Fruit fly (Drosophila melanogaster) whole organism, embryonic: ENCODE measurements around the gene wfs1.
A peak's percentile ranks its signal among the peaks of the same experiment; 100 is the strongest.

ENCODE experiments used
- Abd-B ChIP-seq: fragments of 200-800 bp; sonication (Bioruptor generic); optimal IDR thresholded peaks from 2 replicates; lab custom pipeline; 2018; ENCODE audit warnings: missing biosample characterization, mild to moderate bottlenecking, missing genetic modification characterization, moderate library complexity
- Atf6 ChIP-seq: fragments of 200-800 bp; sonication (Bioruptor generic); IDR thresholded peaks from 2 replicates; pipeline ENCODE4 v1.3.6; 2022; ENCODE audit warnings: missing biosample characterization, missing genetic modification characterization
- BtbVII ChIP-seq: fragments of 200-800 bp; sonication (Bioruptor generic); optimal IDR thresholded peaks from 3 replicates; lab custom pipeline; 2017; ENCODE audit warnings: missing biosample characterization, mild to moderate bottlenecking, missing genetic modification characterization
- CG10431 ChIP-seq: fragments of 200-800 bp; sonication (Bioruptor generic); optimal IDR thresholded peaks from 3 replicates; lab custom pipeline; 2018; ENCODE audit warnings: missing biosample characterization, mild to moderate bottlenecking, missing genetic modification characterization
- CG10543 ChIP-seq: fragments of 200-800 bp; sonication (Bioruptor generic); optimal IDR thresholded peaks from 3 replicates; lab custom pipeline; 2017; ENCODE audit warnings: missing biosample characterization, mild to moderate bottlenecking, missing genetic modification characterization, moderate library complexity
- CG11456 ChIP-seq: fragments of 200-800 bp; sonication (Bioruptor generic); IDR thresholded peaks from 3 replicates; pipeline ENCODE4 v1.3.6; 2022; ENCODE audit warnings: missing biosample characterization, missing genetic modification characterization
- CG11560 ChIP-seq: fragments of 200-800 bp; sonication (Bioruptor generic); IDR thresholded peaks from 3 replicates; pipeline ENCODE4 v1.3.6; 2022; ENCODE audit warnings: missing biosample characterization, missing genetic modification characterization
- CG12769 ChIP-seq: fragments of 200-800 bp; sonication (Bioruptor generic); optimal IDR thresholded peaks from 2 replicates; lab custom pipeline; 2019; ENCODE audit warnings: missing biosample characterization, mild to moderate bottlenecking, missing genetic modification characterization, moderate library complexity
- CG13424 ChIP-seq: fragments of 200-800 bp; sonication (Bioruptor generic); optimal IDR thresholded peaks from 2 replicates; lab custom pipeline; 2019; ENCODE audit warnings: missing biosample characterization, mild to moderate bottlenecking, missing genetic modification characterization, moderate library complexity
- CG14441 ChIP-seq: fragments of 200-800 bp; sonication (Bioruptor generic); IDR thresholded peaks from 2 replicates; pipeline ENCODE4 v1.3.6; 2022; ENCODE audit warnings: missing biosample characterization, missing genetic modification characterization
- CG15514 ChIP-seq: fragments of 200-800 bp; sonication (Bioruptor generic); optimal IDR thresholded peaks from 3 replicates; lab custom pipeline; 2017; ENCODE audit warnings: missing biosample characterization, missing genetic modification characterization, mild to moderate bottlenecking, moderate library complexity, missing genetic modification reagents
- CG17361 ChIP-seq: fragments of 200-800 bp; sonication (Bioruptor generic); IDR thresholded peaks from 3 replicates; pipeline ENCODE4 v1.3.6; 2022; ENCODE audit warnings: missing biosample characterization, missing genetic modification characterization
- CG18262 ChIP-seq: fragments of 200-800 bp; optimal IDR thresholded peaks from 3 replicates; lab custom pipeline; 2019; ENCODE audit warnings: missing biosample characterization, mild to moderate bottlenecking, missing genetic modification characterization, moderate library complexity
- CG18599 ChIP-seq: fragments of 200-800 bp; sonication (Bioruptor generic); optimal IDR thresholded peaks from 3 replicates; lab custom pipeline; 2017; ENCODE audit warnings: missing biosample characterization, missing genetic modification characterization, mild to moderate bottlenecking, moderate library complexity, missing genetic modification reagents
- CG30431 ChIP-seq: fragments of 200-800 bp; sonication (Bioruptor generic); optimal IDR thresholded peaks from 2 replicates; lab custom pipeline; 2017; ENCODE audit warnings: missing biosample characterization, missing genetic modification characterization
- CG3726 ChIP-seq: fragments of 200-800 bp; sonication (Bioruptor generic); IDR thresholded peaks from 3 replicates; pipeline ENCODE4, ENCODE4 v1.3.6; 2022; ENCODE audit warnings: missing biosample characterization, missing genetic modification characterization
- CG4360 ChIP-seq: fragments of 200-800 bp; sonication (Bioruptor generic); IDR thresholded peaks from 2 replicates; pipeline ENCODE4 v1.3.6; 2022; ENCODE audit warnings: missing biosample characterization, missing genetic modification characterization
- CG43689 ChIP-seq: fragments of 200-800 bp; sonication (Bioruptor generic); IDR thresholded peaks from 2 replicates; pipeline ENCODE4 v1.3.6; 2022; ENCODE audit warnings: missing biosample characterization, missing genetic modification characterization
- CG4707 ChIP-seq: fragments of 200-800 bp; sonication (Bioruptor generic); optimal IDR thresholded peaks from 2 replicates; lab custom pipeline; 2018; ENCODE audit warnings: missing biosample characterization, mild to moderate bottlenecking, missing genetic modification characterization, moderate library complexity
- CG4730 ChIP-seq: fragments of 200-800 bp; sonication (Bioruptor generic); IDR thresholded peaks from 2 replicates; pipeline ENCODE4 v1.3.6; 2022; ENCODE audit warnings: missing biosample characterization, missing genetic modification characterization
- CG4820 ChIP-seq: fragments of 200-800 bp; sonication (Bioruptor generic); optimal IDR thresholded peaks from 3 replicates; lab custom pipeline; 2016; ENCODE audit warnings: missing biosample characterization, missing genetic modification characterization
- CG7928 ChIP-seq: fragments of 200-800 bp; sonication (Bioruptor generic); optimal IDR thresholded peaks from 2 replicates; lab custom pipeline; 2017; ENCODE audit warnings: missing biosample characterization, mild to moderate bottlenecking, missing genetic modification characterization
- CG9215 ChIP-seq: fragments of 200-800 bp; sonication (Bioruptor generic); IDR thresholded peaks from 2 replicates; pipeline ENCODE4 v1.3.6; 2022; ENCODE audit warnings: missing biosample characterization, missing genetic modification characterization
- CG9609 ChIP-seq: fragments of 200-800 bp; sonication (Bioruptor generic); optimal IDR thresholded peaks from 3 replicates; lab custom pipeline; 2016; ENCODE audit warnings: missing biosample characterization, missing genetic modification characterization
- CTCF ChIP-seq: fragments of 200-800 bp; sonication (Bioruptor generic); optimal IDR thresholded peaks from 2 replicates; lab custom pipeline; 2017; ENCODE audit warnings: missing biosample characterization, mild to moderate bottlenecking, missing genetic modification characterization, moderate library complexity
- Camta ChIP-seq: fragments of 200-800 bp; sonication (Bioruptor generic); optimal IDR thresholded peaks from 2 replicates; lab custom pipeline; 2016; ENCODE audit warnings: missing biosample characterization, missing genetic modification characterization
- H15 ChIP-seq: fragments of 200-800 bp; sonication (Bioruptor generic); IDR thresholded peaks from 3 replicates; pipeline ENCODE4 v1.3.6; 2022; ENCODE audit warnings: missing biosample characterization, missing genetic modification characterization
- HmgD ChIP-seq: fragments of 200-800 bp; sonication (Bioruptor generic); optimal IDR thresholded peaks from 3 replicates; lab custom pipeline; 2016; ENCODE audit warnings: missing biosample characterization, missing genetic modification characterization
- Hr39 ChIP-seq: fragments of >200 bp; optimal IDR thresholded peaks from 2 replicates; lab custom pipeline; 2017
- Myb ChIP-seq: fragments of 200-800 bp; sonication (Bioruptor generic); optimal IDR thresholded peaks from 2 replicates; lab custom pipeline; 2016; ENCODE audit warnings: missing biosample characterization, missing genetic modification characterization
- NC2β ChIP-seq: fragments of 200-800 bp; sonication (Bioruptor generic); optimal IDR thresholded peaks from 2 replicates; lab custom pipeline; 2016; ENCODE audit warnings: missing biosample characterization, missing genetic modification characterization
- NFAT ChIP-seq: fragments of 200-800 bp; sonication (Bioruptor generic); IDR thresholded peaks from 2 replicates; pipeline ENCODE4 v1.3.6; 2022; ENCODE audit warnings: missing biosample characterization, missing genetic modification characterization
- NK7.1 ChIP-seq: fragments of 200-800 bp; sonication (Bioruptor generic); optimal IDR thresholded peaks from 3 replicates; lab custom pipeline; 2016; ENCODE audit warnings: missing biosample characterization, missing genetic modification characterization
- Nf-YB ChIP-seq: fragments of 200-800 bp; sonication (Bioruptor generic); optimal IDR thresholded peaks from 3 replicates; lab custom pipeline; 2019; ENCODE audit warnings: missing biosample characterization, mild to moderate bottlenecking, missing genetic modification characterization, moderate library complexity
- Opbp ChIP-seq: fragments of 200-800 bp; sonication (Bioruptor generic); IDR thresholded peaks from 3 replicates; pipeline ENCODE4 v1.3.6; 2022; ENCODE audit warnings: missing biosample characterization, missing genetic modification characterization; ENCODE audit not compliant: partially characterized antibody
- Taf1 ChIP-seq: fragments of 200-800 bp; sonication (Bioruptor generic); IDR thresholded peaks from 2 replicates; pipeline ENCODE4 v1.3.6; 2022; ENCODE audit warnings: missing biosample characterization, missing genetic modification characterization
- ara ChIP-seq: fragments of 200-800 bp; sonication (Bioruptor generic); IDR thresholded peaks from 2 replicates; pipeline ENCODE4 v1.3.6; 2022; ENCODE audit warnings: missing biosample characterization, missing genetic modification characterization
- chm ChIP-seq: fragments of 200-800 bp; sonication (Bioruptor generic); IDR thresholded peaks from 2 replicates; pipeline ENCODE4 v1.3.6; 2022; ENCODE audit warnings: missing biosample characterization, missing genetic modification characterization
- danr ChIP-seq: fragments of 200-800 bp; sonication (Bioruptor generic); IDR thresholded peaks from 2 replicates; pipeline ENCODE4 v1.3.6; 2022; ENCODE audit warnings: missing biosample characterization, missing genetic modification characterization
- dysf ChIP-seq: fragments of 200-800 bp; sonication (Bioruptor generic); IDR thresholded peaks from 3 replicates; pipeline ENCODE4 v1.3.6; 2022; ENCODE audit warnings: missing biosample characterization, missing genetic modification characterization
- gem ChIP-seq: fragments of 200-800 bp; sonication (Bioruptor generic); optimal IDR thresholded peaks from 2 replicates; lab custom pipeline; 2019; ENCODE audit warnings: missing biosample characterization, mild to moderate bottlenecking, missing genetic modification characterization, moderate library complexity
- gsb-n ChIP-seq: fragments of 200-800 bp; sonication (Bioruptor generic); optimal IDR thresholded peaks from 3 replicates; lab custom pipeline; 2018; ENCODE audit warnings: missing biosample characterization, mild to moderate bottlenecking, missing genetic modification characterization
- klu ChIP-seq: fragments of 200-800 bp; sonication (Bioruptor generic); IDR thresholded peaks from 2 replicates; pipeline ENCODE4 v1.3.6; 2022; ENCODE audit warnings: missing biosample characterization, missing genetic modification characterization
- psq ChIP-seq: fragments of 200-800 bp; sonication (Bioruptor generic); optimal IDR thresholded peaks from 2 replicates; lab custom pipeline; 2017; ENCODE audit warnings: missing biosample characterization, missing genetic modification characterization
- pum ChIP-seq: fragments of 200-800 bp; sonication (Bioruptor generic); optimal IDR thresholded peaks from 2 replicates; lab custom pipeline; 2016; ENCODE audit warnings: missing biosample characterization, missing genetic modification characterization
- schlank ChIP-seq: fragments of 200-800 bp; sonication (Bioruptor generic); optimal IDR thresholded peaks from 2 replicates; lab custom pipeline; 2018; ENCODE audit warnings: missing biosample characterization, mild to moderate bottlenecking, missing genetic modification characterization
- scrt ChIP-seq: fragments of 200-800 bp; sonication (Bioruptor generic); optimal IDR thresholded peaks from 2 replicates; lab custom pipeline; 2018; ENCODE audit warnings: missing biosample characterization, mild to moderate bottlenecking, missing genetic modification characterization, moderate library complexity
- sd ChIP-seq: fragments of 200-800 bp; sonication (Bioruptor generic); optimal IDR thresholded peaks from 3 replicates; lab custom pipeline; 2018; ENCODE audit warnings: missing biosample characterization, mild to moderate bottlenecking, missing genetic modification characterization, moderate library complexity
- sob ChIP-seq: fragments of 200-800 bp; sonication (Bioruptor generic); IDR thresholded peaks from 2 replicates; pipeline ENCODE4 v1.3.6; 2022; ENCODE audit warnings: missing biosample characterization, missing genetic modification characterization
- tio ChIP-seq: fragments of 200-800 bp; sonication (Bioruptor generic); optimal IDR thresholded peaks from 2 replicates; lab custom pipeline; 2017; ENCODE audit warnings: missing biosample characterization, missing genetic modification characterization, inconsistent platforms
- tup ChIP-seq: fragments of 200-800 bp; sonication (Bioruptor generic); optimal IDR thresholded peaks from 2 replicates; lab custom pipeline; 2016; ENCODE audit warnings: missing biosample characterization, mild to moderate bottlenecking, missing genetic modification characterization, moderate library complexity

wfs1 gene

dm6 chr3R:22667284-22667958 lies 22.8 kb downstream of the wfs1 start (continued):
- peak; percentile 65 for TF ChIP-seq CG43689
- no peak for TF ChIP-seq CG11560 (tag; lab: Robert Waterston, UW)
- peak; percentile 58 for TF ChIP-seq Nf-YB (GFP tag; lab: Kevin White, UChicago)
- TF ChIP-seq CG10543 (GFP tag; lab: Kevin White, UChicago), result no peak
- peak; percentile 68; the same call in 1 of the 2 replicates for TF ChIP-seq Atf6 (GFP tag; lab: Robert Waterston, UW)
- TF ChIP-seq CG4730 (GFP tag; lab: Robert Waterston, UW), result peak; percentile 64
- TF ChIP-seq Taf1 (GFP tag; lab: Robert Waterston, UW), result 0 out of 2 replicates have a peak, but pooled peaks have one; percentile 32
- peak; percentile 80 for TF ChIP-seq CG13424
- 0 out of 3 replicates have a peak, but pooled peaks have one; percentile 21 for TF ChIP-seq CG11456
- TF ChIP-seq CG18599, result peak; percentile 70
- peak; percentile 90 for TF ChIP-seq CG18262 (tag; lab: Kevin White, UChicago)
- TF ChIP-seq CG4820 (GFP tag; lab: Kevin White, UChicago), result peak; percentile 87
- no peak for TF ChIP-seq psq
- TF ChIP-seq Camta (GFP tag; lab: Kevin White, UChicago), result peak; percentile 54
- no peak for TF ChIP-seq CG10431 (GFP tag; lab: Kevin White, UChicago)
- peak; percentile 24 for TF ChIP-seq Myb
- TF ChIP-seq Opbp (GFP tag; lab: Robert Waterston, UW), result no peak
- peak; percentile 66 for TF ChIP-seq CG9609 (GFP tag; lab: Kevin White, UChicago)
- TF ChIP-seq CG4707, result peak; percentile 49
- peak; percentile 64 for TF ChIP-seq sob (GFP tag; lab: Robert Waterston, UW)
- TF ChIP-seq danr (GFP tag; lab: Robert Waterston, UW), result 0 out of 2 replicates have a peak, but pooled peaks have one; percentile 9
- TF ChIP-seq schlank (tag; lab: Kevin White, UChicago), result no peak
- peak; percentile 63; the same call in 2 of the 3 replicates for TF ChIP-seq CG3726
- TF ChIP-seq CG17361 (GFP tag; lab: Robert Waterston, UW), result peak; percentile 90
- TF ChIP-seq ara (GFP tag; lab: Robert Waterston, UW), result peak; percentile 75; the same call in 1 of the 2 replicates
- peak; percentile 55 for TF ChIP-seq CG9215
- no peak for TF ChIP-seq CG7928 (GFP tag; lab: Kevin White, UChicago)
- TF ChIP-seq Abd-B (GFP tag; lab: Kevin White, UChicago), result peak; percentile 93
- TF ChIP-seq chm (GFP tag; lab: Robert Waterston, UW), result 0 out of 2 replicates have a peak, but pooled peaks have one; percentile 25
- TF ChIP-seq tup (GFP tag; lab: Kevin White, UChicago), result no peak
- no peak for TF ChIP-seq sd (tag; lab: Kevin White, UChicago)
- peak; percentile 64 for TF ChIP-seq NC2β (GFP tag; lab: Kevin White, UChicago)
- TF ChIP-seq CG14441, result peak; percentile 71
- TF ChIP-seq scrt (GFP tag; lab: Kevin White, UChicago), result peak; percentile 55
- peak; percentile 74 for TF ChIP-seq dysf
- no peak; the same call in none of the 2 replicates for TF ChIP-seq CG4360 (GFP tag; lab: Robert Waterston, UW)
- TF ChIP-seq NFAT, result no peak
- TF ChIP-seq NK7.1 (GFP tag; lab: Kevin White, UChicago), result no peak
- peak; percentile 64 for TF ChIP-seq tio (GFP tag; lab: Kevin White, UChicago)
- TF ChIP-seq Hr39 (lab: Kevin White, UChicago), result no peak
- peak; percentile 67 for TF ChIP-seq CG30431
- TF ChIP-seq HmgD, result no peak
- peak; percentile 26 for TF ChIP-seq CTCF (GFP tag; lab: Kevin White, UChicago)
- peak; percentile 39 for TF ChIP-seq pum (GFP tag; lab: Kevin White, UChicago)
- TF ChIP-seq CG15514 (GFP tag; lab: Kevin White, UChicago), result peak; percentile 27
- peak; percentile 51 for TF ChIP-seq BtbVII (GFP tag; lab: Kevin White, UChicago)
- peak; percentile 84 for TF ChIP-seq gsb-n (tag; lab: Kevin White, UChicago)
- peak; percentile 38; the same call in 1 of the 2 replicates for TF ChIP-seq klu (GFP tag; lab: Robert Waterston, UW)
- no peak for TF ChIP-seq CG12769 (tag; lab: Kevin White, UChicago)
- TF ChIP-seq gem (tag; lab: Kevin White, UChicago), result peak; percentile 93
- peak; percentile 69; the same call in 2 of the 3 replicates for TF ChIP-seq H15 (GFP tag; lab: Robert Waterston, UW)
